Worm (Caenorhabditis elegans) whole organism, mixed stage, embryonic: ENCODE data around the gene sqst-1.

Source experiments
- M03D4.4 ChIP-seq: sonication (generic microtip); optimal IDR thresholded peaks from 2 replicates; lab custom pipeline; 2017; ENCODE audit warnings: mild to moderate bottlenecking, missing genetic modification characterization, missing compliant biosample characterization
- ceh-43 ChIP-seq: fragments of 200-800 bp; sonication (Bioruptor generic); optimal IDR thresholded peaks from 2 replicates; lab custom pipeline; 2018; ENCODE audit warnings: mild to moderate bottlenecking, missing genetic modification characterization, moderate library complexity, missing compliant biosample characterization
- cnd-1 ChIP-seq: fragments of 200-800 bp; sonication (Bioruptor generic); optimal IDR thresholded peaks from 2 replicates; lab custom pipeline; 2018; ENCODE audit warnings: mild to moderate bottlenecking, missing genetic modification characterization, missing compliant biosample characterization
- drap-1 ChIP-seq: fragments of 200-800 bp; sonication (Bioruptor generic); optimal IDR thresholded peaks from 3 replicates; lab custom pipeline; 2018; ENCODE audit warnings: mild to moderate bottlenecking, missing genetic modification characterization, missing compliant biosample characterization
- elt-1 ChIP-seq: sonication (generic microtip); optimal IDR thresholded peaks from 2 replicates; lab custom pipeline; 2017; ENCODE audit warnings: missing genetic modification characterization, mild to moderate bottlenecking, missing compliant biosample characterization, antibody characterized with exemption, moderate library complexity, borderline replicate concordance; ENCODE audit not compliant: insufficient read depth
- elt-3 ChIP-seq: fragments of 150-350 bp; optimal IDR thresholded peaks from 2 replicates; lab custom pipeline; 2014; ENCODE audit warnings: missing biosample characterization, missing genetic modification characterization
- flh-1 ChIP-seq: fragments of 200-800 bp; sonication (Bioruptor generic); optimal IDR thresholded peaks from 2 replicates; lab custom pipeline; 2018; ENCODE audit warnings: mild to moderate bottlenecking, missing genetic modification characterization, moderate library complexity, missing compliant biosample characterization
- ham-2 ChIP-seq: fragments of 200-800 bp; sonication (Bioruptor generic); optimal IDR thresholded peaks from 2 replicates; lab custom pipeline; 2018; ENCODE audit warnings: mild to moderate bottlenecking, missing genetic modification characterization, missing compliant biosample characterization
- hlh-1 ChIP-seq: fragments of 150-350 bp; optimal IDR thresholded peaks from 2 replicates; lab custom pipeline; 2014; ENCODE audit warnings: missing biosample characterization, missing genetic modification reagents, missing genetic modification characterization
- lin-13 ChIP-seq: fragments of 150-350 bp; optimal IDR thresholded peaks from 2 replicates; lab custom pipeline; 2014; ENCODE audit warnings: missing biosample characterization, missing genetic modification characterization
- lin-32 ChIP-seq: fragments of 200-800 bp; sonication (Bioruptor generic); optimal IDR thresholded peaks from 2 replicates; lab custom pipeline; 2018; ENCODE audit warnings: mild to moderate bottlenecking, missing genetic modification characterization, missing compliant biosample characterization
- lsy-2 ChIP-seq: fragments of 150-350 bp; optimal IDR thresholded peaks from 2 replicates; lab custom pipeline; 2014; ENCODE audit warnings: missing biosample characterization, missing genetic modification characterization
- mab-5 ChIP-seq: fragments of 150-350 bp; optimal IDR thresholded peaks from 2 replicates; lab custom pipeline; 2014; ENCODE audit warnings: missing biosample characterization, missing genetic modification characterization
- mep-1 ChIP-seq: fragments of 150-350 bp; optimal IDR thresholded peaks from 2 replicates; lab custom pipeline; 2017; ENCODE audit warnings: missing biosample characterization, missing genetic modification reagents, missing genetic modification characterization, inconsistent platforms
- nhr-12 ChIP-seq: fragments of 150-350 bp; optimal IDR thresholded peaks from 2 replicates; lab custom pipeline; 2014; ENCODE audit warnings: missing biosample characterization, missing genetic modification characterization
- nhr-2 ChIP-seq: fragments of 150-350 bp; optimal IDR thresholded peaks from 2 replicates; lab custom pipeline; 2014; ENCODE audit warnings: missing biosample characterization, missing genetic modification characterization
- nhr-237 ChIP-seq: fragments of 150-350 bp; optimal IDR thresholded peaks from 2 replicates; lab custom pipeline; 2014; ENCODE audit warnings: missing biosample characterization, missing genetic modification characterization
- nhr-28 ChIP-seq: fragments of 150-350 bp; optimal IDR thresholded peaks from 2 replicates; lab custom pipeline; 2014; ENCODE audit warnings: missing biosample characterization, missing genetic modification characterization
- pha-4 ChIP-seq: fragments of 150-350 bp; optimal IDR thresholded peaks from 2 replicates; lab custom pipeline; 2018; ENCODE audit warnings: missing biosample characterization, missing genetic modification reagents, missing genetic modification characterization
- sem-2 ChIP-seq: fragments of 200-800 bp; sonication (Bioruptor generic); optimal IDR thresholded peaks from 2 replicates; lab custom pipeline; 2018; ENCODE audit warnings: mild to moderate bottlenecking, missing genetic modification characterization, missing compliant biosample characterization
- sptf-1 ChIP-seq: sonication (generic microtip); optimal IDR thresholded peaks from 2 replicates; lab custom pipeline; 2017; ENCODE audit warnings: mild to moderate bottlenecking, missing genetic modification characterization, moderate library complexity, missing compliant biosample characterization
- unc-120 ChIP-seq: sonication (generic microtip); optimal IDR thresholded peaks from 2 replicates; lab custom pipeline; 2017; ENCODE audit warnings: missing genetic modification characterization, missing compliant biosample characterization; ENCODE audit not compliant: poor library complexity, severe bottlenecking
- unc-62 ChIP-seq: fragments of 150-350 bp; optimal IDR thresholded peaks from 2 replicates; lab custom pipeline; 2014; ENCODE audit warnings: missing biosample characterization, missing genetic modification reagents, missing genetic modification characterization

Gene sqst-1

ce11 chrIV:12047552-12048347, 13.7 kb downstream of the sqst-1 start, which contains the start of gene T12G3.4:
T12G3.4 (plus strand) TSS chrIV:12048256.
- TF ChIP-seq nhr-28 (tag; lab: Kevin White, UChicago) (no peak), pha-4 (peak; percentile 57), nhr-237 (tag; lab: Kevin White, UChicago) (no peak)

- TF ChIP-seq nhr-2 (no peak), lsy-2 (tag; lab: Kevin White, UChicago) (peak; percentile 44), M03D4.4 (tag; lab: Kevin White, UChicago) (peak; percentile 6), flh-1 (no peak), mab-5 (no peak), elt-1 (tag; lab: Kevin White, UChicago) (no peak)
These were observed 17.1 kb downstream of the sqst-1 start, which contains the start of the genes bre-5 and spt-5 for ce11 chrIV:12051049-12051792. bre-5 (minus strand) TSS chrIV:12051215. spt-5 (plus strand) TSS chrIV:12051491.

ce11 chrIV:12052461-12052860, 18.4 kb downstream of the sqst-1 start:
- TF ChIP-seq lin-13 (tag; lab: Kevin White, UChicago) (no peak), sem-2 (GFP tag; lab: Kevin White, UChicago) (no peak), unc-120 (tag; lab: Kevin White, UChicago) (no peak), nhr-2 (no peak), elt-3 (tag; lab: Kevin White, UChicago) (no peak), mab-5 (no peak), ceh-43 (GFP tag; lab: Kevin White, UChicago) (no peak), M03D4.4 (tag; lab: Kevin White, UChicago) (no peak), nhr-12 (tag; lab: Kevin White, UChicago) (no peak), ham-2 (GFP tag; lab: Kevin White, UChicago) (no peak)

- TF ChIP-seq drap-1 (GFP tag; lab: Kevin White, UChicago) = no peak
- TF ChIP-seq lin-32 = no peak
- no peak for TF ChIP-seq elt-3 (tag; lab: Kevin White, UChicago)
- no peak for TF ChIP-seq nhr-28 (tag; lab: Kevin White, UChicago)
- no peak for TF ChIP-seq flh-1
- TF ChIP-seq mep-1 (tag; lab: Kevin White, UChicago) = no peak
- no peak for TF ChIP-seq sptf-1 (tag; lab: Kevin White, UChicago)
These were observed 22.5 kb downstream of the sqst-1 start, which contains the start of gene K08E4.2 for ce11 chrIV:12056603-12057002. K08E4.2 (minus strand) TSS chrIV:12056656.

- TF ChIP-seq unc-120 (tag; lab: Kevin White, UChicago) (peak; percentile 18), unc-62 (GFP tag; lab: Kevin White, UChicago) (peak; percentile 77), elt-1 (tag; lab: Kevin White, UChicago) (no peak), hlh-1 (tag; lab: Kevin White, UChicago) (peak; percentile 30)
These were observed 23.4 kb downstream of the sqst-1 start, which contains the start of gene K08E4.3 for ce11 chrIV:12057508-12057907. K08E4.3 (plus strand) TSS chrIV:12057742.

- no peak for TF ChIP-seq lin-32
- TF ChIP-seq cnd-1 (tag; lab: Kevin White, UChicago) = no peak
- no peak for TF ChIP-seq nhr-237 (tag; lab: Kevin White, UChicago)
- no peak for TF ChIP-seq flh-1
- TF ChIP-seq pha-4 = no peak
- no peak for TF ChIP-seq mab-5
- no peak for TF ChIP-seq elt-3 (tag; lab: Kevin White, UChicago)
These were observed 27.1 kb downstream of the sqst-1 start, which contains the start of gene K08E4.8 for ce11 chrIV:12061229-12061628. K08E4.8 (minus strand) TSS chrIV:12061329.

- TF ChIP-seq unc-62 (GFP tag; lab: Kevin White, UChicago) = no peak
These were observed 34.5 kb downstream of the sqst-1 start, which contains the start of gene bath-37 for ce11 chrIV:12068590-12068989. bath-37 (plus strand) TSS chrIV:12068890.
